Worm (Caenorhabditis elegans): ENCODE measurements around the gene slc-17.2.

Gene slc-17.2

DNA sequence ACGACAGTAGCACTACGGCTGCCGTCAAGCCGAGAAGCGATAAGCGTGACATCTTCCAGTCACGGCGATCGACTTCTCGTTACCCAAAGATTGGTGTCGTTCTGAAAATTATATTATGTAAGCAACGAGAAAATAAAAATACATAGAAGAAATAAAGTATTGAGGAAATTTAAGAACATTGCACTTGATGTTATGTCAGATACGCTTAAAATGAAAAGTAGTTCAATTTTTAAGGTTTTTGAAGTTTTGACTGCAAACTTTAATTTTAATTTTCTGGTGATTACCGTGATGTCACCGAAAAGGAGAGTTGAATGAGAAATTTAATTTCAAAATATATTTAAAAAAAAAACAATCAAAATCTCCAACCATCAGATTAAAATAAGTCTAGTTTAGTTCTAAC is 45.6 kb downstream of the slc-17.2 start, which contains the start of gene emb-9:
Gene emb-9, minus strand, starts transcription at position 101 of the 400 bp plus-strand sequence.
- TF ChIP-seq flt-1 (GFP tag; IDR thresholded peaks at IDR 0.05), result no peak
- no peak for TF ChIP-seq hnd-1 (tag; optimal IDR thresholded peaks at IDR 0.05)
- no peak for TF ChIP-seq tra-4 (tag; optimal IDR thresholded peaks at IDR 0.05)
- TF ChIP-seq ceh-36 (tag; optimal IDR thresholded peaks at IDR 0.05), result no peak
- no peak for TF ChIP-seq aly-1 (tag; optimal IDR thresholded peaks at IDR 0.05)
- no peak for TF ChIP-seq tbx-11 (GFP tag; IDR thresholded peaks at IDR 0.05)
- no peak for TF ChIP-seq pes-1 (GFP tag; IDR thresholded peaks at IDR 0.05)
- no peak for TF ChIP-seq sea-1 (GFP tag; conservative IDR thresholded peaks at IDR 0.05)
- TF ChIP-seq tbx-37 (GFP tag; conservative IDR thresholded peaks at IDR 0.05), result no peak

ce11 chrIII:9340025-9340424 is 49.9 kb downstream of the slc-17.2 start:
- no peak for TF ChIP-seq tbx-11 (GFP tag; IDR thresholded peaks at IDR 0.05)
- TF ChIP-seq sea-1 (GFP tag; conservative IDR thresholded peaks at IDR 0.05), result 0 out of 2 replicates have a peak, but pooled peaks have one; percentile 13

DNA sequence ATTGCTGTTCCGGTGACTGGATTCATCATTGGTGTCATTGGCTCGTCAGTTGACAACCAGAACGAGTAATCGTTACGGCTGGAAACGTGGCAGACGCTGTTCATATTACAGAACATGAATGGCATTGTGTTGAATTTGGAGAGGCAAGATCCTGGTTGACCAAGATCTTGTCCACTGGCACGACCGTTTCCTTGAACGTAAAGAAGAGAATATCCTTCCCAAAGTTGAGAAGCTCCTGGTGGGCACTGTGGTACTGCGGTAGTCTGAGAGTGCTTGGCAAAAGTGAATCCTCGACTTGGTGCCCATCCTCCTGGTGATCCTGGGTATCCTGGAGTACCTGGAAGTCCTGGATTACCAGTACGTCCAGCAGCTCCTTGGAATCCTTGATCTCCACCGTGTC is 51.9 kb downstream of the slc-17.2 start:
- no peak for TF ChIP-seq ets-7 (tag; optimal IDR thresholded peaks at IDR 0.05)
- no peak for TF ChIP-seq ceh-36 (tag; optimal IDR thresholded peaks at IDR 0.05)
- no peak for TF ChIP-seq tbx-11 (GFP tag; IDR thresholded peaks at IDR 0.05)
- TF ChIP-seq hmbx-1 (tag; optimal IDR thresholded peaks at IDR 0.05), result no peak
- no peak for TF ChIP-seq flt-1 (GFP tag; IDR thresholded peaks at IDR 0.05)
- no peak for TF ChIP-seq hnd-1 (tag; optimal IDR thresholded peaks at IDR 0.05)
- TF ChIP-seq tra-4 (tag; optimal IDR thresholded peaks at IDR 0.05), result no peak
- no peak for TF ChIP-seq scrt-1 (GFP tag; IDR thresholded peaks at IDR 0.05)
- TF ChIP-seq ceh-13 (GFP tag; optimal IDR thresholded peaks at IDR 0.05), result no peak
- no peak for TF ChIP-seq B0310.2 (tag; optimal IDR thresholded peaks at IDR 0.05)
- no peak for TF ChIP-seq ama-1 (optimal IDR thresholded peaks at IDR 0.05)
- TF ChIP-seq pes-1 (GFP tag; IDR thresholded peaks at IDR 0.05), result no peak
- no peak for TF ChIP-seq hmg-4 (GFP tag; optimal IDR thresholded peaks at IDR 0.05)
- no peak for TF ChIP-seq tbx-37 (GFP tag; conservative IDR thresholded peaks at IDR 0.05)
- no peak for TF ChIP-seq sea-1 (GFP tag; conservative IDR thresholded peaks at IDR 0.05)
- TF ChIP-seq F13C5.2 (tag; optimal IDR thresholded peaks at IDR 0.05), result no peak
